Fruit fly (Drosophila melanogaster) whole organism, embryonic: Measurements from ENCODE around the gene CG6527.

Source experiments
- CG11085 ChIP-seq: fragments of 200-800 bp; sonication (Bioruptor generic); IDR thresholded peaks from 2 replicates; pipeline ENCODE4 v1.3.6; 2022; ENCODE audit warnings: missing biosample characterization, missing genetic modification characterization
- CG11504 ChIP-seq: fragments of 200-800 bp; sonication (Bioruptor generic); optimal IDR thresholded peaks from 3 replicates; lab custom pipeline; 2019; ENCODE audit warnings: missing biosample characterization, mild to moderate bottlenecking, missing genetic modification characterization, moderate library complexity
- Spps ChIP-seq: fragments of 200-800 bp; sonication (Bioruptor generic); optimal IDR thresholded peaks from 2 replicates; lab custom pipeline; 2018; ENCODE audit warnings: missing biosample characterization, mild to moderate bottlenecking, missing genetic modification characterization
- ham ChIP-seq: fragments of 200-800 bp; sonication (Bioruptor generic); IDR thresholded peaks from 2 replicates; pipeline ENCODE4 v1.3.6; 2022; ENCODE audit warnings: missing biosample characterization, missing genetic modification characterization

DNA sequence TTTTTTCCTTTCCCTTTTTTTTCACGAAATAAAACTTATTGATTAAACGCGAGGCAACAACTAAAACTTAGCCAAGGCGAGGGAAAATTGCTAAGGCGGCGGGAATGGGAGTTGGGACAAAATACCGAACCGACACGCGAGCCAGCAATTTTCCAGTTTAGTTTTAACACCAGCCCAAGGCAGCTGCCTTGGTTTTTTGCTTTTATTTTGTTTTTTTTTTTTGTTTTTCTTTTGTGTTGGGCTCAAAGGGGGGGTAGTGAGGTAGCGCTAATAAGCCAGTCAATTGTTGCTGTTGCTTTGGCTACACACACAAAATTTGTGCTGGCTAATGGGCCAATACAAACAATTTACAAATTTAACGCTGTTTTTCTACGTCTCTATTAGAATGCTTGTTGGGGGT, 20.6 kb downstream of the CG6527 start:
- no peak for TF ChIP-seq ham (GFP tag; lab: Robert Waterston, UW)
- no peak for TF ChIP-seq CG11085 (GFP tag; lab: Robert Waterston, UW)
- no peak for TF ChIP-seq CG11504 (tag; lab: Kevin White, UChicago)
- TF ChIP-seq Spps (tag; lab: Kevin White, UChicago): no peak
